Worm (Caenorhabditis elegans): ENCODE data around the gene mig-22.

ce11 chrIII:8791235-8791634 is 24.1 kb upstream of the mig-22 start, which contains the start of the genes zfp-1 and F54F2.14:
- TF ChIP-seq him-1 (tag; optimal IDR thresholded peaks at IDR 0.05) (no peak), W03F9.2 (tag; optimal IDR thresholded peaks at IDR 0.05) (no peak)
